Fruit fly (Drosophila melanogaster) whole organism, embryonic: ENCODE results near the gene CG3529.

Experiments
- Atf3 ChIP-seq: fragments of 200-800 bp; sonication (Bioruptor generic); optimal IDR thresholded peaks from 3 replicates; lab custom pipeline; 2016; ENCODE audit warnings: missing biosample characterization, missing genetic modification characterization
- Atf6 ChIP-seq: fragments of 200-800 bp; sonication (Bioruptor generic); IDR thresholded peaks from 2 replicates; pipeline ENCODE4 v1.3.6; 2022; ENCODE audit warnings: missing biosample characterization, missing genetic modification characterization
- Awh ChIP-seq: fragments of 200-800 bp; sonication (Bioruptor generic); IDR thresholded peaks from 2 replicates; pipeline ENCODE4, ENCODE4 v1.3.6; 2022; ENCODE audit warnings: missing biosample characterization, missing genetic modification characterization
- CG10543 ChIP-seq: fragments of 200-800 bp; sonication (Bioruptor generic); optimal IDR thresholded peaks from 3 replicates; lab custom pipeline; 2017; ENCODE audit warnings: missing biosample characterization, mild to moderate bottlenecking, missing genetic modification characterization, moderate library complexity
- CG11504 ChIP-seq: fragments of 200-800 bp; sonication (Bioruptor generic); optimal IDR thresholded peaks from 3 replicates; lab custom pipeline; 2019; ENCODE audit warnings: missing biosample characterization, mild to moderate bottlenecking, missing genetic modification characterization, moderate library complexity
- CG11723 ChIP-seq: fragments of 200-800 bp; sonication (Bioruptor generic); optimal IDR thresholded peaks from 2 replicates; lab custom pipeline; 2017; ENCODE audit warnings: missing biosample characterization, mild to moderate bottlenecking, missing genetic modification characterization
- CG13424 ChIP-seq: fragments of 200-800 bp; sonication (Bioruptor generic); optimal IDR thresholded peaks from 2 replicates; lab custom pipeline; 2019; ENCODE audit warnings: missing biosample characterization, mild to moderate bottlenecking, missing genetic modification characterization, moderate library complexity
- CG14667 ChIP-seq: fragments of 200-800 bp; sonication (Bioruptor generic); IDR thresholded peaks from 2 replicates; pipeline ENCODE4 v1.3.6; 2022; ENCODE audit warnings: missing biosample characterization, missing genetic modification characterization
- CG17385 ChIP-seq: fragments of 200-800 bp; sonication (Bioruptor generic); optimal IDR thresholded peaks from 3 replicates; lab custom pipeline; 2018; ENCODE audit warnings: missing biosample characterization, mild to moderate bottlenecking, missing genetic modification characterization
- CG18764 ChIP-seq: fragments of 200-800 bp; sonication (Bioruptor generic); optimal IDR thresholded peaks from 3 replicates; lab custom pipeline; 2016; ENCODE audit warnings: missing biosample characterization, missing genetic modification characterization
- CG4360 ChIP-seq: fragments of 200-800 bp; sonication (Bioruptor generic); IDR thresholded peaks from 2 replicates; pipeline ENCODE4 v1.3.6; 2022; ENCODE audit warnings: missing biosample characterization, missing genetic modification characterization
- CG6689 ChIP-seq: fragments of 200-800 bp; sonication (Bioruptor generic); IDR thresholded peaks from 2 replicates; pipeline ENCODE4 v1.3.6; 2022; ENCODE audit warnings: missing biosample characterization, missing genetic modification characterization
- CG7987 ChIP-seq: fragments of 200-800 bp; sonication (Bioruptor generic); optimal IDR thresholded peaks from 2 replicates; lab custom pipeline; 2018; ENCODE audit warnings: missing biosample characterization, mild to moderate bottlenecking, missing genetic modification characterization, moderate library complexity
- CG8089 ChIP-seq: fragments of 200-800 bp; sonication (Bioruptor generic); optimal IDR thresholded peaks from 3 replicates; lab custom pipeline; 2016; ENCODE audit warnings: missing biosample characterization, missing genetic modification characterization
- CG8478 ChIP-seq: fragments of >200 bp; optimal IDR thresholded peaks from 2 replicates; lab custom pipeline; 2018
- Eip74EF ChIP-seq, 2 experiments: fragments of 200-800 bp in 1 of 2; fragments of >200 bp in 1 of 2; sonication (Bioruptor generic) in 1 of 2; optimal IDR thresholded peaks; 2 replicates each; lab custom pipeline; 2017 to 2019; ENCODE audit warnings: missing biosample characterization in 2 of 2, missing genetic modification characterization in 2 of 2, mild to moderate bottlenecking in 1 of 2, moderate library complexity in 1 of 2
- Elba2 ChIP-seq: fragments of 200-800 bp; sonication (Bioruptor generic); optimal IDR thresholded peaks from 3 replicates; lab custom pipeline; 2016; ENCODE audit warnings: missing biosample characterization, missing genetic modification characterization
- Fer1 ChIP-seq: fragments of 200-800 bp; sonication (Bioruptor generic); optimal IDR thresholded peaks from 2 replicates; lab custom pipeline; 2017; ENCODE audit warnings: missing biosample characterization, mild to moderate bottlenecking, missing genetic modification characterization
- HLH4C ChIP-seq: fragments of 200-800 bp; sonication (Bioruptor generic); IDR thresholded peaks from 3 replicates; pipeline ENCODE4 v1.3.6; 2022; ENCODE audit warnings: missing biosample characterization, missing genetic modification characterization; ENCODE audit not compliant: partially characterized antibody
- Hey ChIP-seq: fragments of 200-800 bp; sonication (Bioruptor generic); optimal IDR thresholded peaks from 3 replicates; lab custom pipeline; 2018; ENCODE audit warnings: missing biosample characterization, mild to moderate bottlenecking, missing genetic modification characterization
- Hmx ChIP-seq: fragments of 200-800 bp; sonication (Bioruptor generic); optimal IDR thresholded peaks from 2 replicates; lab custom pipeline; 2016; ENCODE audit warnings: missing biosample characterization, missing genetic modification characterization
- Hr39 ChIP-seq: fragments of >200 bp; optimal IDR thresholded peaks from 2 replicates; lab custom pipeline; 2017
- Lim3 ChIP-seq: fragments of 200-800 bp; sonication (Bioruptor generic); IDR thresholded peaks from 2 replicates; pipeline ENCODE4 v1.3.6; 2022; ENCODE audit warnings: missing biosample characterization, missing genetic modification characterization
- Med ChIP-seq: fragments of 200-800 bp; sonication (Bioruptor generic); peaks from one replicate; lab custom pipeline; 2016; ENCODE audit warnings: missing biosample characterization, missing genetic modification characterization, mild to moderate bottlenecking, inconsistent platforms, moderate library complexity
- Neu2 ChIP-seq: fragments of 200-800 bp; sonication (Bioruptor generic); optimal IDR thresholded peaks from 3 replicates; lab custom pipeline; 2016; ENCODE audit warnings: missing biosample characterization, missing genetic modification characterization, borderline replicate concordance
- Nf-YA ChIP-seq: fragments of 200-800 bp; sonication (Bioruptor generic); IDR thresholded peaks from 2 replicates; pipeline ENCODE4 v1.3.6; 2022; ENCODE audit warnings: missing biosample characterization, missing genetic modification characterization
- Nf-YB ChIP-seq: fragments of 200-800 bp; sonication (Bioruptor generic); optimal IDR thresholded peaks from 3 replicates; lab custom pipeline; 2019; ENCODE audit warnings: missing biosample characterization, mild to moderate bottlenecking, missing genetic modification characterization, moderate library complexity
- Ravus ChIP-seq: fragments of 200-800 bp; sonication (Bioruptor generic); IDR thresholded peaks from 2 replicates; pipeline ENCODE4 v1.3.6; 2022; ENCODE audit warnings: missing biosample characterization, missing genetic modification characterization
- Six4 ChIP-seq: fragments of 200-800 bp; sonication (Bioruptor generic); optimal IDR thresholded peaks from 2 replicates; lab custom pipeline; 2016; ENCODE audit warnings: missing biosample characterization, missing genetic modification characterization
- Trl ChIP-seq, 3 experiments: fragments of >200 bp in 2 of 3; fragments of 200-800 bp in 1 of 3; sonication (Bioruptor generic) in 1 of 3; optimal IDR thresholded peaks; 2 replicates in 1 of 3; 3 replicates in 2 of 3; lab custom pipeline; 2016 to 2017; ENCODE audit warnings: missing biosample characterization in 1 of 3, missing genetic modification characterization in 1 of 3
- ato ChIP-seq: fragments of 200-800 bp; sonication (Bioruptor generic); IDR thresholded peaks from 2 replicates; pipeline ENCODE4 v1.3.6; 2022; ENCODE audit warnings: missing biosample characterization, missing genetic modification characterization; ENCODE audit not compliant: partially characterized antibody
- bsh ChIP-seq, 2 experiments: fragments of 200-800 bp; sonication (Bioruptor generic); optimal IDR thresholded peaks; 2 replicates each; lab custom pipeline; 2017 to 2018; ENCODE audit warnings: mild to moderate bottlenecking in 2 of 2, missing biosample characterization in 2 of 2, missing genetic modification characterization in 2 of 2, moderate library complexity in 1 of 2
- cg ChIP-seq: fragments of 200-800 bp; sonication (Bioruptor generic); optimal IDR thresholded peaks from 3 replicates; lab custom pipeline; 2019; ENCODE audit warnings: missing biosample characterization, mild to moderate bottlenecking, missing genetic modification characterization, moderate library complexity
- chinmo ChIP-seq: fragments of 200-800 bp; sonication (Bioruptor generic); IDR thresholded peaks from 4 replicates; pipeline ENCODE4 v1.3.6; 2022; ENCODE audit warnings: missing biosample characterization, missing genetic modification characterization; ENCODE audit not compliant: partially characterized antibody
- cwo ChIP-seq: fragments of 200-800 bp; sonication (Bioruptor generic); optimal IDR thresholded peaks from 3 replicates; lab custom pipeline; 2017; ENCODE audit warnings: missing biosample characterization, missing genetic modification characterization, mild to moderate bottlenecking, moderate library complexity, missing genetic modification reagents
- dpn ChIP-seq, 2 experiments: fragments of 200-800 bp; sonication (Bioruptor generic); optimal IDR thresholded peaks; 3 replicates each; lab custom pipeline; 2016; ENCODE audit warnings: missing biosample characterization in 2 of 2, missing genetic modification characterization in 2 of 2
- emc ChIP-seq: fragments of 200-800 bp; sonication (Bioruptor generic); optimal IDR thresholded peaks from 2 replicates; lab custom pipeline; 2016; ENCODE audit warnings: missing biosample characterization, missing genetic modification characterization
- eve ChIP-seq, 2 experiments: fragments of >200 bp; optimal IDR thresholded peaks; 2 replicates each; lab custom pipeline; 2017; ENCODE audit warnings: missing biosample characterization in 2 of 2, missing genetic modification characterization in 2 of 2
- gt ChIP-seq: fragments of 200-800 bp; sonication (Bioruptor generic); IDR thresholded peaks from 2 replicates; pipeline ENCODE4 v1.3.6; 2022; ENCODE audit warnings: missing biosample characterization, missing genetic modification characterization
- hbn ChIP-seq: fragments of 200-800 bp; sonication (Bioruptor generic); IDR thresholded peaks from 2 replicates; pipeline ENCODE4 v1.3.6; 2022; ENCODE audit warnings: missing biosample characterization, missing genetic modification characterization; ENCODE audit not compliant: partially characterized antibody
- insv ChIP-seq, 2 experiments: fragments of 200-800 bp; sonication (Bioruptor generic); optimal IDR thresholded peaks; 3 replicates each; lab custom pipeline; 2016 to 2018; ENCODE audit warnings: missing biosample characterization in 2 of 2, missing genetic modification characterization in 2 of 2
- lab ChIP-seq: fragments of 200-800 bp; sonication (Bioruptor generic); optimal IDR thresholded peaks from 3 replicates; lab custom pipeline; 2017; ENCODE audit warnings: missing biosample characterization, missing genetic modification characterization, mild to moderate bottlenecking, moderate library complexity, missing genetic modification reagents
- nom ChIP-seq: fragments of 200-800 bp; sonication (Bioruptor generic); optimal IDR thresholded peaks from 2 replicates; lab custom pipeline; 2017; ENCODE audit warnings: missing biosample characterization, missing genetic modification characterization, mild to moderate bottlenecking, moderate library complexity, missing genetic modification reagents
- p53 ChIP-seq: fragments of 200-800 bp; sonication (Bioruptor generic); optimal IDR thresholded peaks from 2 replicates; lab custom pipeline; 2016; ENCODE audit warnings: missing biosample characterization, missing genetic modification characterization
- row ChIP-seq: fragments of 200-800 bp; sonication (Bioruptor generic); IDR thresholded peaks from 3 replicates; pipeline ENCODE4 v1.3.6; 2022; ENCODE audit warnings: missing biosample characterization, missing genetic modification characterization
- sd ChIP-seq: fragments of 200-800 bp; sonication (Bioruptor generic); optimal IDR thresholded peaks from 3 replicates; lab custom pipeline; 2018; ENCODE audit warnings: missing biosample characterization, mild to moderate bottlenecking, missing genetic modification characterization, moderate library complexity
- slp2 ChIP-seq: fragments of 200-800 bp; sonication (Bioruptor generic); optimal IDR thresholded peaks from 2 replicates; lab custom pipeline; 2016; ENCODE audit warnings: missing biosample characterization, missing genetic modification characterization

CG3529 gene

DNA sequence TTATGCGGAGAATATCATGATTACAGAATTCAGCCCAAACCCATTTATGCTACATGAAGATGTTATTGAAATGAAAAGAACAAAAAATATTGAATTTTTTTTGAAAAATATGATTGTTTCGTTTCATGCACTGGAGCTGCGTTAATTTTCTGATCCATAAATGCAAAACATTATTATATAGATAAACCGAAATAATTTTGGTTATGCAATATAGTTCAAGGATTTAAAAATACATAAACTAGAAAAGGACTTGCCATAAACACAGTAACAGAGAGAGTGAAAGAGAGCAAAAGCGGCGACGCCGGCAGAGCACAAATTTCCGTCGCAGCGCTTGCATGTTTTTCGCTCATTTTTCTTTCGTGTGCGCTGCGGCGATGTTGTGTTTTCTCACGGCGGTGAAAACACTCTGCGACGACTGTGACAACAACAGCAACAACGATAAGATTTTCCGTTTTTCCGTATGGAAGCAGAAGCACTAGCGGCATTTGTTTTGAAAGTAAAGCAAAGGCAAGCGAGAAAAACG, 15.6 kb downstream of the CG3529 start (continued):
- no peak for TF ChIP-seq eve (GFP tag; optimal IDR thresholded peaks at IDR 0.05; lab: Kevin White, UChicago)
- TF ChIP-seq dpn (GFP tag; optimal IDR thresholded peaks at IDR 0.05; lab: Kevin White, UChicago): peak; percentile 73 to 77
- TF ChIP-seq hbn (GFP tag; lab: Robert Waterston, UW): no peak
- TF ChIP-seq Neu2 (GFP tag; lab: Kevin White, UChicago): no peak
- 0 out of 2 replicates have a peak, but pooled peaks have one; percentile 22 for TF ChIP-seq CG14667 (GFP tag; lab: Robert Waterston, UW)
- peak; percentile 87 for TF ChIP-seq Med (GFP tag; lab: Kevin White, UChicago)
- TF ChIP-seq ato (GFP tag; lab: Robert Waterston, UW): no peak
- TF ChIP-seq CG17385: peak; percentile 86

DNA sequence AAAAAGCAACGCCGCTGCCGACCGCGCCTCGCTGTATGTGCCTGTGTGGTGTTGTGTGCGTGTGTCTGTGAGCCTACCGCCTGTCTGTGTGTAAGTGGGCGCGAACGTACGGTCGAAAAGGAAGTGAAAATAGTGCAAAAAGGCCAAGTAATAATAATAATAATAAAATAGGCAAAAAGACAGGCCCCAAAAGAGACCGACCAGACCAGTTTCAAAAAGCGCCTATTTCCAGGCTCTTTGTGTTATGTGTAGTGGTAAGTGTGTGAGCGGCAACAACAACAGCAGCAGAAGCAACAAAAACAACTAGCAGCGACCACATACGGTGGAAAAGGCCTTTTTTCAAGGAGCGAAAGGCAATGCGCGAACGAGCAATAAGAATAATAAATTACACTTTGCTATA, 16.1 kb downstream of the CG3529 start:
- TF ChIP-seq nom (peak; percentile 92), bsh (GFP tag; optimal IDR thresholded peaks at IDR 0.05; lab: Kevin White, UChicago) (peak in 1 of 2 experiments; percentile 20), gt (GFP tag; lab: Robert Waterston, UW) (no peak), Elba2 (GFP tag; lab: Kevin White, UChicago) (peak; percentile 49), CG8089 (GFP tag; lab: Kevin White, UChicago) (no peak), cg (GFP tag; lab: Kevin White, UChicago) (peak; percentile 86), chinmo (0 out of 4 replicates have a peak, but pooled peaks have one; percentile 49), Nf-YA (no peak), CG13424 (no peak), CG4360 (GFP tag; lab: Robert Waterston, UW) (peak; percentile 69), Atf3 (GFP tag; lab: Kevin White, UChicago) (no peak), Ravus (no peak), Hmx (no peak)

DNA sequence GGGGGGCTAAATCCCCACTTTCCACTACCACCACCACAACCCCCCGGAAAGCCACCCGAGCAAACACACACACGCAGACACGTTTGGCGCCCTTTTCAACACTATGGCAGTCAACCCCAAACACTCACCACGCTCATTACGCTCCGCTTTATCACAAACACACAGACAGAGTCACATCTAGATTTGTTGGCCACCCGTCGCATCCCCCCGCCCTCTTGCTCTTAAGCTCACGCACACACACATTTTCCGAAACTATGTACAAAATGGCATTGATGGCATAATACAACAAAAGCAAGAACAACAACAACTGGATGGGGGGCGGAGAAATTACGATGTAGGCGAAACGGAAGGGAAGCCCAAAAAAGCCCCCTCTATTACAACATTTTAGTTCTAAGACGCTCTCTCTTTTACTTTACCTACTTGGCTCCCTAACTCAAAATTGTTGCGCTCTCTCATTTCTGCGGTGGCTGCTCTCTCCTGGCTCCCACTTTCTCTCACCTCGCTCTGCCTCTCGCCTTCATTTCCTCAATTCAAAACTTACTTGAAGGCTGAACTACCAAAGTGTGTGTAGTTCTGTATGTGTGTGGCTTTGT, 19.1 kb downstream of the CG3529 start:
- TF ChIP-seq dpn (GFP tag; optimal IDR thresholded peaks at IDR 0.05; lab: Kevin White, UChicago) (no peak), CG11504 (no peak), CG7987 (GFP tag; lab: Kevin White, UChicago) (no peak), row (GFP tag; lab: Robert Waterston, UW) (peak; percentile 13; the same call in 1 of the 3 replicates), Awh (GFP tag; lab: Robert Waterston, UW) (no peak), CG10543 (GFP tag; lab: Kevin White, UChicago) (peak; percentile 50), Hey (tag; lab: Kevin White, UChicago) (peak; percentile 30), slp2 (GFP tag; lab: Kevin White, UChicago) (no peak), Hr39 (no peak), Six4 (GFP tag; lab: Kevin White, UChicago) (no peak), lab (GFP tag; lab: Kevin White, UChicago) (peak; percentile 9), p53 (GFP tag; lab: Kevin White, UChicago) (no peak), CG11723 (GFP tag; lab: Kevin White, UChicago) (no peak), Atf6 (no peak), Eip74EF (GFP tag; optimal IDR thresholded peaks at IDR 0.05; lab: Kevin White, UChicago) (no peak), Nf-YB (GFP tag; lab: Kevin White, UChicago) (no peak), cwo (GFP tag; lab: Kevin White, UChicago) (no peak), CG8478 (peak; percentile 77), CG18764 (no peak), CG6689 (GFP tag; lab: Robert Waterston, UW) (no peak), Fer1 (peak; percentile 28), HLH4C (no peak), emc (GFP tag; lab: Kevin White, UChicago) (no peak), sd (peak; percentile 51), Trl (optimal IDR thresholded peaks at IDR 0.05; lab: Kevin White, UChicago) (peak; percentile 83 to 84), Trl (GFP tag; optimal IDR thresholded peaks at IDR 0.05; lab: Kevin White, UChicago) (no peak), insv (GFP tag; optimal IDR thresholded peaks at IDR 0.05; lab: Kevin White, UChicago) (no peak), Lim3 (GFP tag; lab: Robert Waterston, UW) (no peak)
